Fruit fly (Drosophila melanogaster): ENCODE data around the gene cas.

DNA sequence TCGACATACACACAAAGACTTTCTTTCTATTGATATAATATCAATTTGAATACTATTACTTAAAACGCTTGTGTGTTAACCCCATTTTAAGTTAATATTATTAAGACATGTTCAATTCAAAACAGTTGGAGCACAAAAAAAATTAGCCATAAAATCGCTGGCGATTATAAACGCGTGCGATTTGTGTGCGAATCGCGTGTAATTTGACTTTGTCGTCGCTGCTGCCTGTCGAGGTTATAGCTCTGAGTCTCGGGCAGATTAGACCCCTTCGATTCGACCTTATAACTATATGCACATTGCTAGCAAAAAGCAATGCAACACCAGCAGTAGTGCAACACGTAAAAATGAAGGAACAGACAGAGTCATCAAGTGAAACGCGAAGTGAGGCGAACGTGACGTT is 11.6 kb downstream of the cas start:
- TF ChIP-seq CG9948 (tag; optimal IDR thresholded peaks at IDR 0.05) (no peak), D1 (tag; optimal IDR thresholded peaks at IDR 0.05) (no peak), CG4496 (GFP tag; IDR thresholded peaks at IDR 0.05) (no peak), CG8159 (tag; optimal IDR thresholded peaks at IDR 0.05) (no peak), rn (GFP tag; IDR thresholded peaks at IDR 0.05) (no peak), CG14655 (GFP tag; optimal IDR thresholded peaks at IDR 0.05) (no peak), Pif1A (GFP tag; optimal IDR thresholded peaks at IDR 0.05) (no peak), EcR (GFP tag; optimal IDR thresholded peaks at IDR 0.05) (no peak), CG10348 (GFP tag; IDR thresholded peaks at IDR 0.05) (no peak)

Measured in whole organism, pupa.